Fruit fly (Drosophila melanogaster): ENCODE data around the gene Kdm2.

Gene Kdm2

dm6 chr3R:9014859-9015466 lies 37.3 kb upstream of the Kdm2 start, which contains the start of the genes Kcmf1, Sf3b5 and CG11986:
Kcmf1 (minus strand) TSS chr3R:9014909.
Sf3b5 (minus strand) TSS chr3R:9015341.
CG11986 (plus strand) TSS chr3R:9015446.
- TF ChIP-seq dl (GFP tag; optimal IDR thresholded peaks at IDR 0.05; ENCODE audit: insufficient read depth in 1 of 2, partially characterized antibody in 2 of 2) (no peak), Myc (optimal IDR thresholded peaks at IDR 0.05) (peak; percentile 56), fru (GFP tag; optimal IDR thresholded peaks at IDR 0.05) (peak; percentile 80)

dm6 chr3R:9016869-9017268 lies 35.4 kb upstream of the Kdm2 start:
- TF ChIP-seq CG9705 (GFP tag; optimal IDR thresholded peaks at IDR 0.05) (no peak), Hr78 (GFP tag; optimal IDR thresholded peaks at IDR 0.05) (no peak), Dif (GFP tag; optimal IDR thresholded peaks at IDR 0.05; ENCODE audit: partially characterized antibody) (no peak), CG32264 (GFP tag; optimal IDR thresholded peaks at IDR 0.05) (no peak), Mio (GFP tag; optimal IDR thresholded peaks at IDR 0.05) (no peak), GATAd (GFP tag; optimal IDR thresholded peaks at IDR 0.05) (no peak), fru (GFP tag; optimal IDR thresholded peaks at IDR 0.05) (no peak), lola (GFP tag; optimal IDR thresholded peaks at IDR 0.05) (no peak), Vsx2 (GFP tag; optimal IDR thresholded peaks at IDR 0.05; ENCODE audit: partially characterized antibody) (no peak), sage (GFP tag; optimal IDR thresholded peaks at IDR 0.05) (no peak), tai (GFP tag; optimal IDR thresholded peaks at IDR 0.05) (no peak), pan (optimal IDR thresholded peaks at IDR 0.05) (no peak), Hnf4 (GFP tag; optimal IDR thresholded peaks at IDR 0.05) (no peak)

- peak; percentile 7 for TF ChIP-seq Dif (GFP tag; optimal IDR thresholded peaks at IDR 0.05; ENCODE audit: partially characterized antibody)
- peak; percentile 76 for TF ChIP-seq fru (GFP tag; optimal IDR thresholded peaks at IDR 0.05)
- no peak for TF ChIP-seq foxo (GFP tag; optimal IDR thresholded peaks at IDR 0.05)
- no peak for TF ChIP-seq Jra (GFP tag; optimal IDR thresholded peaks at IDR 0.05)
- no peak for TF ChIP-seq tai (GFP tag; optimal IDR thresholded peaks at IDR 0.05)
- no peak for TF ChIP-seq Rel (GFP tag; optimal IDR thresholded peaks at IDR 0.05)
- peak; percentile 57 for TF ChIP-seq Rel (tag; optimal IDR thresholded peaks at IDR 0.05)
- no peak for TF ChIP-seq pan (optimal IDR thresholded peaks at IDR 0.05)
- no peak for TF ChIP-seq Mio (GFP tag; optimal IDR thresholded peaks at IDR 0.05)
- no peak for TF ChIP-seq sage (GFP tag; optimal IDR thresholded peaks at IDR 0.05)
- no peak for TF ChIP-seq OdsH (GFP tag; optimal IDR thresholded peaks at IDR 0.05)
- TF ChIP-seq rgr (GFP tag; optimal IDR thresholded peaks at IDR 0.05), result no peak
- TF ChIP-seq jim (GFP tag; optimal IDR thresholded peaks at IDR 0.05), result no peak
- TF ChIP-seq HLH106 (tag; optimal IDR thresholded peaks at IDR 0.05), result no peak
- TF ChIP-seq dsf (GFP tag; optimal IDR thresholded peaks at IDR 0.05; ENCODE audit: borderline replicate concordance), result no peak
Measured at dm6 chr3R:9019689-9020138, 32.6 kb upstream of the Kdm2 start, which contains the start of gene tgo. tgo (minus strand) TSS chr3R:9020022.

dm6 chr3R:9023934-9024333 lies 28.4 kb upstream of the Kdm2 start:
- no peak for TF ChIP-seq GATAd (GFP tag; optimal IDR thresholded peaks at IDR 0.05)
- TF ChIP-seq Hnf4 (GFP tag; optimal IDR thresholded peaks at IDR 0.05), result no peak
- TF ChIP-seq fru (GFP tag; optimal IDR thresholded peaks at IDR 0.05), result no peak
- TF ChIP-seq h (GFP tag; optimal IDR thresholded peaks at IDR 0.05), result no peak
- no peak for TF ChIP-seq OdsH (GFP tag; optimal IDR thresholded peaks at IDR 0.05)
- no peak for TF ChIP-seq ey (GFP tag; optimal IDR thresholded peaks at IDR 0.05)
- no peak for TF ChIP-seq sv (GFP tag; optimal IDR thresholded peaks at IDR 0.05)
- no peak for TF ChIP-seq lola (GFP tag; optimal IDR thresholded peaks at IDR 0.05)
- TF ChIP-seq CG32264 (GFP tag; optimal IDR thresholded peaks at IDR 0.05), result no peak
- TF ChIP-seq dsf (GFP tag; optimal IDR thresholded peaks at IDR 0.05; ENCODE audit: borderline replicate concordance), result no peak
- no peak for TF ChIP-seq N (GFP tag; optimal IDR thresholded peaks at IDR 0.05)
- TF ChIP-seq Mio (GFP tag; optimal IDR thresholded peaks at IDR 0.05), result no peak
- no peak for TF ChIP-seq br (GFP tag; optimal IDR thresholded peaks at IDR 0.05)

dm6 chr3R:9024835-9025510 lies 27.3 kb upstream of the Kdm2 start:
- TF ChIP-seq Rel (GFP tag; optimal IDR thresholded peaks at IDR 0.05), result no peak
- TF ChIP-seq Rel (tag; optimal IDR thresholded peaks at IDR 0.05), result no peak
- TF ChIP-seq Mio (GFP tag; optimal IDR thresholded peaks at IDR 0.05), result no peak
- no peak for TF ChIP-seq Vsx2 (GFP tag; optimal IDR thresholded peaks at IDR 0.05; ENCODE audit: partially characterized antibody)
- no peak for TF ChIP-seq Dif (GFP tag; optimal IDR thresholded peaks at IDR 0.05; ENCODE audit: partially characterized antibody)
- TF ChIP-seq CrebA (GFP tag; optimal IDR thresholded peaks at IDR 0.05; ENCODE audit: borderline replicate concordance), result no peak
- no peak for TF ChIP-seq CG32264 (GFP tag; optimal IDR thresholded peaks at IDR 0.05)
- TF ChIP-seq OdsH (GFP tag; optimal IDR thresholded peaks at IDR 0.05), result no peak
- no peak for TF ChIP-seq dmrt93B (GFP tag; optimal IDR thresholded peaks at IDR 0.05)
- no peak for TF ChIP-seq pan (optimal IDR thresholded peaks at IDR 0.05)
- TF ChIP-seq lola (GFP tag; optimal IDR thresholded peaks at IDR 0.05), result no peak
- TF ChIP-seq br (GFP tag; optimal IDR thresholded peaks at IDR 0.05), result no peak
- TF ChIP-seq jim (GFP tag; optimal IDR thresholded peaks at IDR 0.05), result no peak
- no peak for TF ChIP-seq Sp1 (GFP tag; optimal IDR thresholded peaks at IDR 0.05)
